Worm (Caenorhabditis elegans) whole organism, L1 larva: ENCODE measurements around the gene ptr-4.
A peak's percentile ranks its signal among the peaks of the same experiment; 100 is the strongest.

Experiments used
- Y116A8C.19 ChIP-seq: sonication (generic microtip); optimal IDR thresholded peaks from 2 replicates; lab custom pipeline; 2016; ENCODE audit warnings: missing compliant biosample characterization, missing genetic modification characterization, borderline replicate concordance
- aha-1 ChIP-seq: fragments of 150-350 bp; optimal IDR thresholded peaks from 2 replicates; lab custom pipeline; 2014; ENCODE audit warnings: missing biosample characterization, missing genetic modification characterization
- blmp-1 ChIP-seq: fragments of 150-350 bp; optimal IDR thresholded peaks from 2 replicates; lab custom pipeline; 2014; ENCODE audit warnings: missing biosample characterization, missing genetic modification characterization
- ceh-90 ChIP-seq: sonication (generic microtip); optimal IDR thresholded peaks from 2 replicates; lab custom pipeline; 2016; ENCODE audit warnings: missing genetic modification characterization, missing compliant biosample characterization
- ces-1 ChIP-seq: fragments of 150-350 bp; optimal IDR thresholded peaks from 2 replicates; lab custom pipeline; 2014; ENCODE audit warnings: missing biosample characterization, missing genetic modification reagents, missing genetic modification characterization
- egl-27 ChIP-seq, 2 experiments: fragments of 150-350 bp in 1 of 2; sonication (generic microtip); optimal IDR thresholded peaks; 3 replicates each; lab custom pipeline; 2017 to 2018; ENCODE audit warnings: missing biosample characterization in 2 of 2, missing genetic modification characterization in 2 of 2, missing genetic modification reagents in 2 of 2
- elt-2 ChIP-seq: sonication (generic microtip); optimal IDR thresholded peaks from 2 replicates; lab custom pipeline; 2016; ENCODE audit warnings: missing genetic modification characterization, mild to moderate bottlenecking, inconsistent platforms, missing compliant biosample characterization, missing genetic modification reagents
- elt-3 ChIP-seq, 6 experiments: fragments of 150-350 bp in 1 of 6; sonication (generic microtip); optimal IDR thresholded peaks; 2 replicates each; lab custom pipeline; 2017 to 2018; ENCODE audit warnings: missing biosample characterization in 6 of 6, missing genetic modification characterization in 6 of 6, inconsistent platforms in 1 of 6
- hpl-2 ChIP-seq: fragments of 150-350 bp; optimal IDR thresholded peaks from 2 replicates; lab custom pipeline; 2014; ENCODE audit warnings: missing biosample characterization, missing genetic modification reagents, missing genetic modification characterization
- jun-1 ChIP-seq: fragments of 150-350 bp; optimal IDR thresholded peaks from 2 replicates; lab custom pipeline; 2014; ENCODE audit warnings: missing biosample characterization, missing genetic modification reagents, missing genetic modification characterization
- lin-14 ChIP-seq: fragments of 200-800 bp; sonication (Bioruptor generic); optimal IDR thresholded peaks from 2 replicates; lab custom pipeline; 2018; ENCODE audit warnings: mild to moderate bottlenecking, missing genetic modification characterization, moderate library complexity, missing compliant biosample characterization
- lin-15B ChIP-seq: fragments of 150-350 bp; sonication (generic microtip); optimal IDR thresholded peaks from 3 replicates; lab custom pipeline; 2014; ENCODE audit warnings: missing biosample characterization, missing genetic modification characterization
- lin-35 ChIP-seq, 2 experiments: fragments of 150-350 bp; optimal IDR thresholded peaks; 2 replicates each; lab custom pipeline; 2014; ENCODE audit warnings: missing biosample characterization in 2 of 2, missing genetic modification characterization in 2 of 2, missing genetic modification reagents in 2 of 2
- lsy-2 ChIP-seq, 2 experiments: fragments of 150-350 bp; optimal IDR thresholded peaks; 2 replicates each; lab custom pipeline; 2014; ENCODE audit warnings: missing biosample characterization in 2 of 2, missing genetic modification characterization in 2 of 2
- mab-9 ChIP-seq: fragments of 200-800 bp; sonication (Bioruptor generic); IDR thresholded peaks from 2 replicates; pipeline ENCODE4 v1.3.6; 2022; ENCODE audit warnings: missing genetic modification reagents, missing genetic modification characterization, missing compliant biosample characterization
- mep-1 ChIP-seq: fragments of 150-350 bp; optimal IDR thresholded peaks from 2 replicates; lab custom pipeline; 2014; ENCODE audit warnings: missing biosample characterization, missing genetic modification characterization
- nhr-11 ChIP-seq: fragments of 150-350 bp; optimal IDR thresholded peaks from 2 replicates; lab custom pipeline; 2014; ENCODE audit warnings: missing biosample characterization, missing genetic modification characterization
- nhr-12 ChIP-seq: sonication (generic microtip); optimal IDR thresholded peaks from 2 replicates; lab custom pipeline; 2017; ENCODE audit warnings: missing biosample characterization, missing genetic modification characterization
- nhr-20 ChIP-seq: sonication (generic microtip); optimal IDR thresholded peaks from 2 replicates; lab custom pipeline; 2016; ENCODE audit warnings: mild to moderate bottlenecking, missing genetic modification characterization, missing compliant biosample characterization
- nhr-237 ChIP-seq: fragments of 150-350 bp; optimal IDR thresholded peaks from 2 replicates; lab custom pipeline; 2014; ENCODE audit warnings: missing biosample characterization, missing genetic modification characterization
- nhr-47 ChIP-seq: sonication (generic microtip); optimal IDR thresholded peaks from 2 replicates; lab custom pipeline; 2016; ENCODE audit warnings: mild to moderate bottlenecking, missing genetic modification characterization, moderate library complexity, missing compliant biosample characterization
- nhr-85 ChIP-seq: sonication (generic microtip); peaks from one replicate; lab custom pipeline; 2016; ENCODE audit warnings: missing genetic modification characterization, inconsistent platforms, missing compliant biosample characterization
- nhr-90 ChIP-seq: sonication (generic microtip); optimal IDR thresholded peaks from 2 replicates; lab custom pipeline; 2016; ENCODE audit warnings: mild to moderate bottlenecking, missing genetic modification characterization, missing compliant biosample characterization; ENCODE audit not compliant: poor library complexity
- pag-3 ChIP-seq: sonication (generic microtip); optimal IDR thresholded peaks from 2 replicates; lab custom pipeline; 2017; ENCODE audit warnings: missing genetic modification characterization, mild to moderate bottlenecking, missing compliant biosample characterization, antibody characterized with exemption, borderline replicate concordance; ENCODE audit not compliant: insufficient read depth
- pax-3 ChIP-seq: fragments of 200-800 bp; sonication (Bioruptor generic); optimal IDR thresholded peaks from 2 replicates; lab custom pipeline; 2018; ENCODE audit warnings: mild to moderate bottlenecking, missing genetic modification characterization, moderate library complexity, missing compliant biosample characterization
- snpc-4 ChIP-seq: fragments of 150-350 bp; optimal IDR thresholded peaks from 2 replicates; lab custom pipeline; 2014; ENCODE audit warnings: missing biosample characterization, missing genetic modification characterization
- snu-23 ChIP-seq: sonication (generic microtip); optimal IDR thresholded peaks from 2 replicates; lab custom pipeline; 2016; ENCODE audit warnings: missing genetic modification characterization, missing compliant biosample characterization
- unc-130 ChIP-seq: fragments of 150-350 bp; optimal IDR thresholded peaks from 2 replicates; lab custom pipeline; 2017; ENCODE audit warnings: missing biosample characterization, missing genetic modification characterization, inconsistent platforms
- unc-62 ChIP-seq: fragments of 150-350 bp; optimal IDR thresholded peaks from 2 replicates; lab custom pipeline; 2014; ENCODE audit warnings: missing biosample characterization, missing genetic modification reagents, missing genetic modification characterization
- zag-1 ChIP-seq: fragments of 150-350 bp; optimal IDR thresholded peaks from 2 replicates; lab custom pipeline; 2014; ENCODE audit warnings: missing biosample characterization, missing genetic modification characterization
- ztf-11 ChIP-seq, 2 experiments: sonication (generic microtip); optimal IDR thresholded peaks; 2 replicates each; lab custom pipeline; 2016 to 2017; ENCODE audit warnings: missing genetic modification characterization in 2 of 2, missing biosample characterization in 1 of 2, missing compliant biosample characterization in 1 of 2

The ptr-4 gene

ce11 chrX:6081793-6082192 lies 16.0 kb upstream of the ptr-4 start:
- TF ChIP-seq elt-3 (tag; optimal IDR thresholded peaks at IDR 0.05; lab: Kevin White, UChicago) (peak in 3 of 6 experiments; percentile 41 to 72 (median 66)), lin-15B (tag; lab: Kevin White, UChicago) (no peak), blmp-1 (tag; lab: Kevin White, UChicago) (peak; percentile 44), lin-35 (GFP tag; optimal IDR thresholded peaks at IDR 0.05; lab: Kevin White, UChicago) (peak in 1 of 2 experiments; percentile 14), ces-1 (no peak), nhr-20 (tag; lab: Kevin White, UChicago) (peak; percentile 15), elt-2 (tag; lab: Kevin White, UChicago) (peak; percentile 38), lin-14 (peak; percentile 48)

ce11 chrX:6075209-6075608 lies 9.4 kb upstream of the ptr-4 start, which contains the start of gene lgc-58:
Gene lgc-58 (plus strand): TSS chrX:6075509.
- no peak for TF ChIP-seq unc-62 (GFP tag; lab: Kevin White, UChicago)
- no peak for TF ChIP-seq nhr-237 (tag; lab: Kevin White, UChicago)
- TF ChIP-seq jun-1 (tag; lab: Kevin White, UChicago) = no peak
- no peak for TF ChIP-seq nhr-47 (tag; lab: Kevin White, UChicago)
- no peak for TF ChIP-seq nhr-11 (tag; lab: Kevin White, UChicago)
- no peak for TF ChIP-seq Y116A8C.19
- no peak for TF ChIP-seq snpc-4 (tag; lab: Kevin White, UChicago)
- TF ChIP-seq zag-1 (tag; lab: Kevin White, UChicago) = no peak
- TF ChIP-seq lin-15B (tag; lab: Kevin White, UChicago) = no peak
- TF ChIP-seq ztf-11 (tag; optimal IDR thresholded peaks at IDR 0.05; lab: Kevin White, UChicago) = no peak
- no peak for TF ChIP-seq mab-9 (GFP tag; lab: Robert Waterston, UW)
- no peak for TF ChIP-seq snu-23
- TF ChIP-seq nhr-85 (tag; lab: Kevin White, UChicago) = no peak
- TF ChIP-seq lsy-2 (tag; optimal IDR thresholded peaks at IDR 0.05; lab: Kevin White, UChicago) = no peak
- no peak for TF ChIP-seq lin-14
- no peak for TF ChIP-seq egl-27 (tag; optimal IDR thresholded peaks at IDR 0.05; lab: Kevin White, UChicago)

- TF ChIP-seq unc-130 (tag; lab: Kevin White, UChicago) = no peak
- TF ChIP-seq pag-3 (tag; lab: Kevin White, UChicago) = no peak
- TF ChIP-seq blmp-1 (tag; lab: Kevin White, UChicago) = peak; percentile 63
- no peak for TF ChIP-seq aha-1 (tag; lab: Kevin White, UChicago)
- no peak for TF ChIP-seq hpl-2 (GFP tag; lab: Kevin White, UChicago)
- no peak for TF ChIP-seq ceh-90 (tag; lab: Kevin White, UChicago)
- TF ChIP-seq, all 84 proteins: peak for 1
Observed at ce11 chrX:6066618-6067017, 832 bp upstream of the ptr-4 start.

- TF ChIP-seq nhr-12 (tag; lab: Kevin White, UChicago) (no peak), blmp-1 (tag; lab: Kevin White, UChicago) (peak; percentile 86), ces-1 (no peak), pax-3 (tag; lab: Kevin White, UChicago) (no peak)
Observed at ce11 chrX:6064385-6064784, 1.4 kb downstream of the ptr-4 start.

DNA sequence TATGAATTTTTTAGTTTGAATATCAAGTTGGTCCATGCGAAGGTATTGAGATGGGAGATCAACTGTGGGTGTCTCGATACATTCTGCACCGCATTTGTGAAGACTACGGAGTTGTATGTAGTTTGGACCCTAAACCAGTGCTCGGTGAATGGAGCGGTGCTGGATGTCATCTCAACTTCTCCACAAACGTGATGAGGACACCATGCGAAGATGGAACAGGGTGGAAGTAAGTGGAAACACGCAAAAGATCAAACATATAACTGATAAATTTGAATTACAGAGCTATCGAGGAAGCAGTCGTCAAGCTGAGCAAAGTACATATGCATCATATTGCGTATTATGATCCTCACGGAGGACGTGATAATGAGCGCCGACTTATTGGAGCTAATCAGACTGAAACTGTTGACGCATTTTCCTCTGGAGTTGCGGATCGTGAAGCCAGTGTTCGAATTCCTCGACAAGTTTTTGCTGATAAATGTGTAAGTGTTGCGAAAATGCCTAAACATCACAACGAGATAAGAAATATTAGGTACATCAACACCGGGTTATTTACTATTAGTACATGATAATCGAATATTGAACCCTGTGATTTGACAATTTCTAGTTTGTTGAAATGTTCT lies 6.5 kb downstream of the ptr-4 start:
- peak; percentile 12 for TF ChIP-seq nhr-90 (tag; lab: Kevin White, UChicago)
- no peak for TF ChIP-seq mep-1
- peak; percentile 4 for TF ChIP-seq nhr-20 (tag; lab: Kevin White, UChicago)
- peak; percentile 95 for TF ChIP-seq elt-2 (tag; lab: Kevin White, UChicago)
